Worm (Caenorhabditis elegans) whole organism, L3 larva: ENCODE measurements around the gene F01G10.4.

Source experiments
- ama-1 ChIP-seq: fragments of 150-350 bp; optimal IDR thresholded peaks from 2 replicates; lab custom pipeline; 2018
- ceh-16 ChIP-seq: sonication (generic microtip); optimal IDR thresholded peaks from 2 replicates; lab custom pipeline; 2017; ENCODE audit warnings: missing biosample characterization, missing genetic modification characterization
- ceh-28 ChIP-seq: fragments of 150-350 bp; optimal IDR thresholded peaks from 2 replicates; lab custom pipeline; 2014; ENCODE audit warnings: missing biosample characterization, missing genetic modification reagents, missing genetic modification characterization
- ceh-82 ChIP-seq: fragments of 150-350 bp; optimal IDR thresholded peaks from 2 replicates; lab custom pipeline; 2014; ENCODE audit warnings: missing biosample characterization, missing genetic modification characterization
- ceh-9 ChIP-seq: sonication (generic microtip); optimal IDR thresholded peaks from 2 replicates; lab custom pipeline; 2018; ENCODE audit warnings: missing biosample characterization, missing genetic modification characterization
- daf-12 ChIP-seq: fragments of 150-350 bp; optimal IDR thresholded peaks from 2 replicates; lab custom pipeline; 2014; ENCODE audit warnings: missing biosample characterization, missing genetic modification reagents, missing genetic modification characterization
- egl-27 ChIP-seq: sonication (generic microtip); optimal IDR thresholded peaks from 4 replicates; lab custom pipeline; 2017; ENCODE audit warnings: missing biosample characterization, missing genetic modification reagents, missing genetic modification characterization
- egl-5 ChIP-seq: fragments of 150-350 bp; optimal IDR thresholded peaks from 2 replicates; lab custom pipeline; 2017; ENCODE audit warnings: missing biosample characterization, missing genetic modification reagents, missing genetic modification characterization, inconsistent platforms
- elt-1 ChIP-seq: fragments of 150-350 bp; optimal IDR thresholded peaks from 2 replicates; lab custom pipeline; 2014; ENCODE audit warnings: missing biosample characterization, missing genetic modification characterization
- elt-2 ChIP-seq: sonication (generic microtip); optimal IDR thresholded peaks from 2 replicates; lab custom pipeline; 2016; ENCODE audit warnings: missing genetic modification reagents, mild to moderate bottlenecking, missing genetic modification characterization, missing compliant biosample characterization
- elt-3 ChIP-seq, 3 experiments: fragments of 150-350 bp in 1 of 3; sonication (generic microtip) in 2 of 3; optimal IDR thresholded peaks; 2 replicates in 2 of 3; 4 replicates in 1 of 3; lab custom pipeline; 2014 to 2017; ENCODE audit warnings: missing biosample characterization in 3 of 3, missing genetic modification characterization in 3 of 3
- eor-1 ChIP-seq, 2 experiments: fragments of 150-350 bp; optimal IDR thresholded peaks; 2 replicates each; lab custom pipeline; 2014 to 2018; ENCODE audit warnings: missing biosample characterization in 2 of 2, missing genetic modification characterization in 2 of 2
- fkh-10 ChIP-seq: sonication (generic microtip); optimal IDR thresholded peaks from 2 replicates; lab custom pipeline; 2017; ENCODE audit warnings: missing biosample characterization, missing genetic modification reagents, missing genetic modification characterization
- hmg-11 ChIP-seq: sonication (generic microtip); optimal IDR thresholded peaks from 2 replicates; lab custom pipeline; 2016; ENCODE audit warnings: missing genetic modification characterization, missing compliant biosample characterization
- jun-1 ChIP-seq: fragments of 150-350 bp; optimal IDR thresholded peaks from 2 replicates; lab custom pipeline; 2014; ENCODE audit warnings: missing biosample characterization, missing genetic modification reagents, missing genetic modification characterization
- lin-15B ChIP-seq: fragments of 150-350 bp; optimal IDR thresholded peaks from 2 replicates; lab custom pipeline; 2014; ENCODE audit warnings: missing biosample characterization, missing genetic modification characterization
- lsy-12 ChIP-seq: sonication (generic microtip); optimal IDR thresholded peaks from 2 replicates; lab custom pipeline; 2016; ENCODE audit warnings: mild to moderate bottlenecking, missing genetic modification characterization, missing compliant biosample characterization
- mdl-1 ChIP-seq: fragments of 150-350 bp; optimal IDR thresholded peaks from 2 replicates; lab custom pipeline; 2014; ENCODE audit warnings: missing biosample characterization, missing genetic modification characterization
- nfya-1 ChIP-seq: sonication (generic microtip); optimal IDR thresholded peaks from 2 replicates; lab custom pipeline; 2017; ENCODE audit warnings: missing genetic modification characterization, mild to moderate bottlenecking, missing compliant biosample characterization, antibody characterized with exemption, moderate library complexity; ENCODE audit not compliant: insufficient read depth
- nhr-11 ChIP-seq: fragments of 150-350 bp; optimal IDR thresholded peaks from 2 replicates; lab custom pipeline; 2014; ENCODE audit warnings: missing biosample characterization, missing genetic modification characterization
- nhr-12 ChIP-seq: fragments of 150-350 bp; optimal IDR thresholded peaks from 2 replicates; lab custom pipeline; 2014; ENCODE audit warnings: missing biosample characterization, missing genetic modification characterization
- nhr-23 ChIP-seq: fragments of 150-350 bp; optimal IDR thresholded peaks from 2 replicates; lab custom pipeline; 2014; ENCODE audit warnings: missing biosample characterization, missing genetic modification reagents, missing genetic modification characterization
- nhr-25 ChIP-seq: sonication (generic microtip); optimal IDR thresholded peaks from 2 replicates; lab custom pipeline; 2017; ENCODE audit warnings: missing biosample characterization, missing genetic modification characterization
- nhr-28 ChIP-seq: fragments of 150-350 bp; optimal IDR thresholded peaks from 2 replicates; lab custom pipeline; 2014; ENCODE audit warnings: missing biosample characterization, missing genetic modification characterization
- nhr-67 ChIP-seq: fragments of 150-350 bp; optimal IDR thresholded peaks from 2 replicates; lab custom pipeline; 2014; ENCODE audit warnings: missing biosample characterization, missing genetic modification characterization
- nhr-76 ChIP-seq: fragments of 150-350 bp; sonication (generic microtip); optimal IDR thresholded peaks from 5 replicates; lab custom pipeline; 2014; ENCODE audit warnings: missing biosample characterization, missing genetic modification characterization
- nhr-77 ChIP-seq: fragments of 150-350 bp; optimal IDR thresholded peaks from 2 replicates; lab custom pipeline; 2014; ENCODE audit warnings: missing biosample characterization, missing genetic modification characterization
- pha-4 ChIP-seq: fragments of 150-350 bp; optimal IDR thresholded peaks from 2 replicates; lab custom pipeline; 2014; ENCODE audit warnings: missing biosample characterization, missing genetic modification reagents, missing genetic modification characterization
- pqm-1 ChIP-seq: fragments of 150-350 bp; optimal IDR thresholded peaks from 2 replicates; lab custom pipeline; 2017; ENCODE audit warnings: missing biosample characterization, missing genetic modification characterization, inconsistent platforms
- skn-1 ChIP-seq: fragments of 150-350 bp; optimal IDR thresholded peaks from 2 replicates; lab custom pipeline; 2014; ENCODE audit warnings: missing biosample characterization, missing genetic modification characterization
- snpc-4 ChIP-seq: fragments of 150-350 bp; optimal IDR thresholded peaks from 2 replicates; lab custom pipeline; 2014; ENCODE audit warnings: missing biosample characterization, missing genetic modification characterization
- tbx-2 ChIP-seq: sonication (generic microtip); optimal IDR thresholded peaks from 2 replicates; lab custom pipeline; 2016; ENCODE audit warnings: mild to moderate bottlenecking, missing genetic modification characterization, missing compliant biosample characterization
- unc-39 ChIP-seq: sonication (generic microtip); optimal IDR thresholded peaks from 4 replicates; lab custom pipeline; 2017; ENCODE audit warnings: missing biosample characterization, missing genetic modification characterization
- unc-62 ChIP-seq: fragments of 150-350 bp; sonication (generic microtip); optimal IDR thresholded peaks from 4 replicates; lab custom pipeline; 2014; ENCODE audit warnings: missing biosample characterization, missing genetic modification reagents, missing genetic modification characterization
- zag-1 ChIP-seq: fragments of 150-350 bp; optimal IDR thresholded peaks from 2 replicates; lab custom pipeline; 2014; ENCODE audit warnings: missing biosample characterization, missing genetic modification characterization
- ztf-11 ChIP-seq: fragments of 150-350 bp; optimal IDR thresholded peaks from 2 replicates; lab custom pipeline; 2014; ENCODE audit warnings: missing biosample characterization, missing genetic modification characterization
- ztf-4 ChIP-seq: fragments of 150-350 bp; optimal IDR thresholded peaks from 2 replicates; lab custom pipeline; 2014; ENCODE audit warnings: missing biosample characterization, missing genetic modification characterization

F01G10.4 gene

ce11 chrIV:10232456-10232855 is at the start of gene F01G10.4:
Gene F01G10.4 (minus strand): TSS chrIV:10232556.
- TF ChIP-seq ceh-82 (tag; lab: Kevin White, UChicago) (no peak), snpc-4 (tag; lab: Kevin White, UChicago) (no peak), nfya-1 (no peak), tbx-2 (no peak), fkh-10 (no peak)

- TF ChIP-seq eor-1 (tag; optimal IDR thresholded peaks at IDR 0.05; lab: Kevin White, UChicago) = no peak
- TF ChIP-seq jun-1 (tag; lab: Kevin White, UChicago) = no peak
- TF ChIP-seq nhr-67 (tag; lab: Kevin White, UChicago) = no peak
- no peak for TF ChIP-seq elt-3 (tag; optimal IDR thresholded peaks at IDR 0.05; lab: Kevin White, UChicago)
- TF ChIP-seq nhr-12 (tag; lab: Kevin White, UChicago) = no peak
- no peak for TF ChIP-seq ama-1
- TF ChIP-seq daf-12 (tag; lab: Kevin White, UChicago) = no peak
- TF ChIP-seq skn-1 = no peak
- TF ChIP-seq nhr-76 (tag; lab: Kevin White, UChicago) = no peak
- TF ChIP-seq pqm-1 (tag; lab: Kevin White, UChicago) = peak; percentile 15
- peak; percentile 42 for TF ChIP-seq elt-2 (tag; lab: Kevin White, UChicago)
- TF ChIP-seq ceh-9 = no peak
- TF ChIP-seq pha-4 (tag; lab: Kevin White, UChicago) = no peak
- TF ChIP-seq, all 47 proteins: peak for 2
These were observed 49.1 kb upstream of the F01G10.4 start, which contains the start of gene thk-1 for ce11 chrIV:10281482-10281881. Gene thk-1 (minus strand): TSS chrIV:10281582.

ce11 chrIV:10277716-10278115 is 45.4 kb upstream of the F01G10.4 start, which contains the start of gene Y43C5A.4:
Gene Y43C5A.4 (plus strand): TSS chrIV:10278016.
- no peak for TF ChIP-seq mdl-1 (tag; lab: Kevin White, UChicago)
- TF ChIP-seq lsy-12 (tag; lab: Kevin White, UChicago) = no peak
- no peak for TF ChIP-seq nfya-1
- TF ChIP-seq fkh-10 = no peak
- no peak for TF ChIP-seq ztf-4 (tag; lab: Kevin White, UChicago)
- no peak for TF ChIP-seq hmg-11 (tag; lab: Kevin White, UChicago)
- no peak for TF ChIP-seq snpc-4 (tag; lab: Kevin White, UChicago)
- no peak for TF ChIP-seq elt-1 (tag; lab: Kevin White, UChicago)

- TF ChIP-seq ama-1 = no peak
- no peak for TF ChIP-seq egl-27 (tag; lab: Kevin White, UChicago)
- no peak for TF ChIP-seq nhr-11
- TF ChIP-seq unc-39 (tag; lab: Kevin White, UChicago) = no peak
- no peak for TF ChIP-seq elt-1 (tag; lab: Kevin White, UChicago)
- no peak for TF ChIP-seq nhr-28
- no peak for TF ChIP-seq nhr-77 (tag; lab: Kevin White, UChicago)
- no peak for TF ChIP-seq ztf-11 (tag; lab: Kevin White, UChicago)
- TF ChIP-seq ceh-16 (tag; lab: Kevin White, UChicago) = no peak
- no peak for TF ChIP-seq ztf-4 (tag; lab: Kevin White, UChicago)
- TF ChIP-seq egl-5 (tag; lab: Kevin White, UChicago) = no peak
- no peak for TF ChIP-seq pqm-1 (tag; lab: Kevin White, UChicago)
- TF ChIP-seq ceh-9 = no peak
- TF ChIP-seq mdl-1 (tag; lab: Kevin White, UChicago) = no peak
- TF ChIP-seq pha-4 (tag; lab: Kevin White, UChicago) = no peak
- TF ChIP-seq jun-1 (tag; lab: Kevin White, UChicago) = no peak
- no peak for TF ChIP-seq nhr-25 (tag; lab: Kevin White, UChicago)
- no peak for TF ChIP-seq nhr-67 (tag; lab: Kevin White, UChicago)
These were observed 44.6 kb upstream of the F01G10.4 start, which contains the start of gene Y43C5A.7 for ce11 chrIV:10276960-10277359. Gene Y43C5A.7 (plus strand): TSS chrIV:10277260.

- TF ChIP-seq nhr-12 (tag; lab: Kevin White, UChicago) (no peak), egl-5 (tag; lab: Kevin White, UChicago) (no peak), jun-1 (tag; lab: Kevin White, UChicago) (no peak), zag-1 (tag; lab: Kevin White, UChicago) (no peak), nhr-28 (no peak), unc-62 (GFP tag; lab: Kevin White, UChicago) (no peak), pqm-1 (tag; lab: Kevin White, UChicago) (no peak), nhr-23 (tag; lab: Kevin White, UChicago) (no peak), hmg-11 (tag; lab: Kevin White, UChicago) (no peak), fkh-10 (no peak), ztf-4 (tag; lab: Kevin White, UChicago) (no peak), nhr-25 (tag; lab: Kevin White, UChicago) (no peak), lin-15B (no peak), nfya-1 (no peak), ceh-28 (tag; lab: Kevin White, UChicago) (no peak), unc-39 (tag; lab: Kevin White, UChicago) (no peak), mdl-1 (tag; lab: Kevin White, UChicago) (no peak), nhr-67 (tag; lab: Kevin White, UChicago) (no peak)
These were observed 42.7 kb upstream of the F01G10.4 start for ce11 chrIV:10275050-10275449.
